Worm (Caenorhabditis elegans) whole organism, L4 larva: ENCODE data around the gene R09F10.8.

Experiments
- R02D3.7 ChIP-seq: fragments of 150-350 bp; sonication (generic microtip); optimal IDR thresholded peaks from 3 replicates; lab custom pipeline; 2014; ENCODE audit warnings: missing biosample characterization, missing genetic modification characterization
- T20F7.1 ChIP-seq: fragments of 200-800 bp; sonication (Bioruptor generic); optimal IDR thresholded peaks from 2 replicates; lab custom pipeline; 2018; ENCODE audit warnings: mild to moderate bottlenecking, missing genetic modification characterization, missing compliant biosample characterization
- Y75B8A.6 ChIP-seq: fragments of 200-800 bp; sonication (Bioruptor generic); IDR thresholded peaks from 2 replicates; pipeline ENCODE4 v1.3.6; 2022; ENCODE audit warnings: missing genetic modification reagents, missing genetic modification characterization, missing compliant biosample characterization
- ZK546.5 ChIP-seq, 2 experiments: sonication (generic microtip); optimal IDR thresholded peaks; 2 replicates each; lab custom pipeline; 2017; ENCODE audit warnings: missing biosample characterization in 2 of 2, missing genetic modification characterization in 2 of 2
- aha-1 ChIP-seq: fragments of 150-350 bp; peaks from one replicate; lab custom pipeline; 2014; ENCODE audit warnings: missing biosample characterization, missing genetic modification characterization
- ama-1 ChIP-seq: fragments of 150-350 bp; optimal IDR thresholded peaks from 2 replicates; lab custom pipeline; 2014; ENCODE audit warnings: inconsistent platforms, mixed read lengths
- attf-4 ChIP-seq: sonication (generic microtip); optimal IDR thresholded peaks from 3 replicates; lab custom pipeline; 2017; ENCODE audit warnings: missing biosample characterization, missing genetic modification characterization
- cey-2 ChIP-seq: sonication (generic microtip); optimal IDR thresholded peaks from 3 replicates; lab custom pipeline; 2017; ENCODE audit warnings: missing genetic modification characterization, mild to moderate bottlenecking, missing compliant biosample characterization, antibody characterized with exemption, borderline replicate concordance; ENCODE audit not compliant: insufficient read depth
- ctbp-1 ChIP-seq: fragments of 200-800 bp; sonication (Bioruptor generic); IDR thresholded peaks from 2 replicates; pipeline ENCODE4 v1.3.6; 2022; ENCODE audit warnings: missing genetic modification reagents, missing genetic modification characterization, missing compliant biosample characterization
- daf-8 ChIP-seq: fragments of 200-800 bp; sonication (Bioruptor generic); IDR thresholded peaks from 2 replicates; pipeline ENCODE4 v1.3.6; 2022; ENCODE audit warnings: missing genetic modification characterization, missing compliant biosample characterization
- dmd-6 ChIP-seq: fragments of 200-800 bp; sonication (Bioruptor generic); IDR thresholded peaks from 2 replicates; pipeline ENCODE4 v1.3.6; 2022; ENCODE audit warnings: missing genetic modification reagents, missing genetic modification characterization, missing compliant biosample characterization
- dmd-8 ChIP-seq: fragments of 200-800 bp; sonication (Bioruptor generic); IDR thresholded peaks from 2 replicates; pipeline ENCODE4 v1.3.6; 2022; ENCODE audit warnings: missing genetic modification characterization, missing compliant biosample characterization
- dpl-1 ChIP-seq: fragments of 150-350 bp; optimal IDR thresholded peaks from 2 replicates; lab custom pipeline; 2014; ENCODE audit warnings: missing biosample characterization, missing genetic modification reagents, missing genetic modification characterization
- duxl-1 ChIP-seq: sonication (generic microtip); optimal IDR thresholded peaks from 2 replicates; lab custom pipeline; 2016; ENCODE audit warnings: mild to moderate bottlenecking, missing genetic modification characterization, moderate library complexity, missing compliant biosample characterization; ENCODE audit not compliant: poor library complexity
- egl-43 ChIP-seq: fragments of 200-800 bp; sonication (Bioruptor generic); IDR thresholded peaks from 2 replicates; pipeline ENCODE4 v1.3.6; 2022; ENCODE audit warnings: missing genetic modification reagents, missing genetic modification characterization, missing compliant biosample characterization
- fos-1 ChIP-seq: fragments of 150-350 bp; optimal IDR thresholded peaks from 2 replicates; lab custom pipeline; 2014; ENCODE audit warnings: missing biosample characterization, missing genetic modification characterization
- hif-1 ChIP-seq, 2 experiments: sonication (generic microtip); optimal IDR thresholded peaks; 2 replicates each; lab custom pipeline; 2016 to 2017; ENCODE audit warnings: missing compliant biosample characterization in 2 of 2, missing genetic modification characterization in 2 of 2, missing genetic modification reagents in 2 of 2, missing genotype in 2 of 2, mild to moderate bottlenecking in 1 of 2
- hlh-30 ChIP-seq: sonication (generic microtip); optimal IDR thresholded peaks from 2 replicates; lab custom pipeline; 2017; ENCODE audit warnings: antibody characterized with exemption, mild to moderate bottlenecking, missing genetic modification characterization, missing compliant biosample characterization; ENCODE audit not compliant: insufficient read depth
- hmg-1.1 ChIP-seq: fragments of 200-800 bp; sonication (Bioruptor generic); IDR thresholded peaks from 2 replicates; pipeline ENCODE4 v1.3.6; 2022; ENCODE audit warnings: missing genetic modification reagents, missing genetic modification characterization, missing compliant biosample characterization
- jun-1 ChIP-seq: fragments of 150-350 bp; optimal IDR thresholded peaks from 2 replicates; lab custom pipeline; 2014; ENCODE audit warnings: missing biosample characterization, missing genetic modification reagents, missing genetic modification characterization
- lim-7 ChIP-seq: fragments of 200-800 bp; sonication (Bioruptor generic); IDR thresholded peaks from 2 replicates; pipeline ENCODE4 v1.3.6; 2022; ENCODE audit warnings: missing genetic modification characterization, missing compliant biosample characterization
- lin-1 ChIP-seq: fragments of 200-800 bp; sonication (Bioruptor generic); IDR thresholded peaks from 2 replicates; pipeline ENCODE4 v1.3.6; 2022; ENCODE audit warnings: missing genetic modification reagents, missing genetic modification characterization, missing compliant biosample characterization
- lin-13 ChIP-seq: fragments of 150-350 bp; optimal IDR thresholded peaks from 2 replicates; lab custom pipeline; 2014; ENCODE audit warnings: missing biosample characterization, missing genetic modification reagents, missing genetic modification characterization
- lin-15B ChIP-seq: fragments of 150-350 bp; sonication (generic microtip); optimal IDR thresholded peaks from 3 replicates; lab custom pipeline; 2014; ENCODE audit warnings: missing biosample characterization, missing genetic modification characterization
- lin-38 ChIP-seq: fragments of 200-800 bp; sonication (Bioruptor generic); IDR thresholded peaks from 2 replicates; pipeline ENCODE4 v1.3.6; 2022; ENCODE audit warnings: missing genetic modification reagents, missing genetic modification characterization, missing compliant biosample characterization
- lsy-2 ChIP-seq, 2 experiments: fragments of 150-350 bp in 1 of 2; sonication (generic microtip) in 1 of 2; optimal IDR thresholded peaks; 2 replicates each; lab custom pipeline; 2014 to 2017; ENCODE audit warnings: missing biosample characterization in 2 of 2, missing genetic modification characterization in 2 of 2
- mdl-1 ChIP-seq, 2 experiments: fragments of 150-350 bp in 1 of 2; sonication (generic microtip) in 1 of 2; optimal IDR thresholded peaks; 2 replicates each; lab custom pipeline; 2014 to 2017; ENCODE audit warnings: missing biosample characterization in 2 of 2, missing genetic modification characterization in 2 of 2
- mdt-29 ChIP-seq: fragments of 200-800 bp; sonication (Bioruptor generic); IDR thresholded peaks from 2 replicates; pipeline ENCODE4 v1.3.6; 2022; ENCODE audit warnings: missing genetic modification reagents, missing genetic modification characterization, missing compliant biosample characterization
- mep-1 ChIP-seq: fragments of 150-350 bp; sonication (generic microtip); optimal IDR thresholded peaks from 3 replicates; lab custom pipeline; 2014; ENCODE audit warnings: missing biosample characterization, missing genetic modification characterization
- mes-2 ChIP-seq: sonication (generic microtip); optimal IDR thresholded peaks from 2 replicates; lab custom pipeline; 2016; ENCODE audit warnings: missing genotype, mild to moderate bottlenecking, missing genetic modification characterization, missing compliant biosample characterization; ENCODE audit not compliant: poor library complexity, severe bottlenecking
- mxl-3 ChIP-seq: fragments of 200-800 bp; sonication (Bioruptor generic); optimal IDR thresholded peaks from 2 replicates; lab custom pipeline; 2018; ENCODE audit warnings: mild to moderate bottlenecking, missing genetic modification characterization, missing compliant biosample characterization
- nhr-10 ChIP-seq: fragments of 150-350 bp; optimal IDR thresholded peaks from 2 replicates; lab custom pipeline; 2014; ENCODE audit warnings: missing biosample characterization, missing genetic modification characterization
- nhr-25 ChIP-seq: sonication (generic microtip); optimal IDR thresholded peaks from 2 replicates; lab custom pipeline; 2017; ENCODE audit warnings: missing genetic modification characterization, mild to moderate bottlenecking, missing compliant biosample characterization, antibody characterized with exemption, moderate library complexity, borderline replicate concordance; ENCODE audit not compliant: insufficient read depth
- nhr-28 ChIP-seq: fragments of 150-350 bp; optimal IDR thresholded peaks from 2 replicates; lab custom pipeline; 2014; ENCODE audit warnings: missing biosample characterization, missing genetic modification characterization
- nhr-6 ChIP-seq: fragments of 150-350 bp; optimal IDR thresholded peaks from 2 replicates; lab custom pipeline; 2014; ENCODE audit warnings: missing biosample characterization, missing genetic modification characterization
- nhr-77 ChIP-seq: fragments of 150-350 bp; optimal IDR thresholded peaks from 2 replicates; lab custom pipeline; 2014; ENCODE audit warnings: missing biosample characterization, missing genetic modification characterization
- pha-4 ChIP-seq, 2 experiments: fragments of 150-350 bp in 1 of 2; fragments of 200-800 bp in 1 of 2; sonication (Bioruptor generic) in 1 of 2; IDR thresholded peaks in 1 of 2; optimal IDR thresholded peaks in 1 of 2; 2 replicates each; pipeline versions ENCODE4 v1.3.6 to Lab custom; 2014 to 2022; ENCODE audit warnings: missing genetic modification characterization in 2 of 2, missing genetic modification reagents in 2 of 2, missing biosample characterization in 1 of 2, missing compliant biosample characterization in 1 of 2
- pqm-1 ChIP-seq: sonication (generic microtip); optimal IDR thresholded peaks from 2 replicates; lab custom pipeline; 2017; ENCODE audit warnings: missing biosample characterization, missing genetic modification characterization
- rbr-2 ChIP-seq: sonication (generic microtip); optimal IDR thresholded peaks from 2 replicates; lab custom pipeline; 2016; ENCODE audit warnings: missing genotype, missing genetic modification characterization, missing compliant biosample characterization
- snpc-4 ChIP-seq: fragments of 150-350 bp; optimal IDR thresholded peaks from 2 replicates; lab custom pipeline; 2014; ENCODE audit warnings: missing biosample characterization, missing genetic modification characterization
- tag-97 ChIP-seq: fragments of 200-800 bp; sonication (Bioruptor generic); IDR thresholded peaks from 2 replicates; pipeline ENCODE4 v1.3.6; 2022; ENCODE audit warnings: missing genetic modification characterization, missing compliant biosample characterization
- tra-1 ChIP-seq: fragments of 200-800 bp; sonication (Bioruptor generic); IDR thresholded peaks from 2 replicates; pipeline ENCODE4 v1.3.6; 2022; ENCODE audit warnings: missing genetic modification reagents, missing genetic modification characterization, missing compliant biosample characterization
- vab-7 ChIP-seq: fragments of 200-800 bp; sonication (Bioruptor generic); IDR thresholded peaks from 2 replicates; pipeline ENCODE4 v1.3.6; 2022; ENCODE audit warnings: missing genetic modification reagents, missing genetic modification characterization, missing compliant biosample characterization
- ztf-11 ChIP-seq: fragments of 150-350 bp; optimal IDR thresholded peaks from 2 replicates; lab custom pipeline; 2014; ENCODE audit warnings: missing biosample characterization, missing genetic modification characterization
- ztf-7 ChIP-seq: fragments of 150-350 bp; optimal IDR thresholded peaks from 2 replicates; lab custom pipeline; 2014; ENCODE audit warnings: missing biosample characterization, missing genetic modification characterization

Gene R09F10.8

DNA sequence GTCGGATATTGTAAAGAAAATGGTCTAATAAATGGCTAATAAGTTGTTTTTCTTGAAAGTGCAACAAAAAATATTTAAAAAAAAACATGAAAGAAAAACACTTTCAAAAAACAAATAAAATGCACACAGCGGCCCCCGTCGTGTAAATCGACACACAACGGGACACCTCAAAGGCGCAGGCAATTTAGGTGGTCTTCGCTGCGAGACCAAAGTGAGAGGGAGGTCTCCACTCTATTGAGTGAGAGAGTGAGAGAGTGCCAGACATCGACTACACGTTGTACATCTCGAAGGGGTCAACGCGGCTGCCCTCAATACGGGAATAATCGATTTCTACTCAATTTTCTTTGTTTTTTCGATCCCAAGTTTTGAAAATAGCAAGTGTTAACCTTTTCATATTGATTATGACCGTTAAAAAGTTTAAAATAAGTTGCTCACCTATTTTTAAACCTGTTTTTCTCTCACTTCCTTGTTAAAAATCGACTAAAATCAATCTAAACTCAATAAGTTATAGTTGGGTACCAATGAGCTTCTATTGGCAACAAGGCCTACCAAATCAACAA, 39.4 kb downstream of the R09F10.8 start, which contains the start of gene sec-16A.2 (continued):
- TF ChIP-seq mep-1 (tag; lab: Kevin White, UChicago): peak; percentile 85
- no peak for TF ChIP-seq dmd-8 (GFP tag; lab: Robert Waterston, UW)
- no peak for TF ChIP-seq ZK546.5 (tag; optimal IDR thresholded peaks at IDR 0.05; lab: Kevin White, UChicago)
- peak; percentile 77 for TF ChIP-seq lin-13
- TF ChIP-seq R02D3.7 (tag; lab: Kevin White, UChicago): no peak
- TF ChIP-seq hmg-1.1 (GFP tag; lab: Robert Waterston, UW): peak; percentile 79
- TF ChIP-seq lin-38: no peak
- no peak for TF ChIP-seq lin-15B (tag; lab: Kevin White, UChicago)
- TF ChIP-seq nhr-10 (tag; lab: Kevin White, UChicago): no peak
- peak; percentile 97 for TF ChIP-seq aha-1 (tag; lab: Kevin White, UChicago)
- no peak for TF ChIP-seq ztf-7 (tag; lab: Kevin White, UChicago)
- TF ChIP-seq pha-4 (GFP tag; IDR thresholded peaks at IDR 0.05; lab: Robert Waterston, UW): no peak
- TF ChIP-seq pha-4 (tag; optimal IDR thresholded peaks at IDR 0.05; lab: Kevin White, UChicago): peak; percentile 64
- peak; percentile 62 for TF ChIP-seq nhr-28 (tag; lab: Kevin White, UChicago)
- no peak for TF ChIP-seq tag-97 (GFP tag; lab: Robert Waterston, UW)
- no peak for TF ChIP-seq Y75B8A.6
- peak; percentile 61 for TF ChIP-seq rbr-2 (tag; lab: Kevin White, UChicago)
- TF ChIP-seq ama-1 (lab: Kevin White, UChicago): no peak
- TF ChIP-seq vab-7 (GFP tag; lab: Robert Waterston, UW): no peak
- no peak for TF ChIP-seq lim-7 (GFP tag; lab: Robert Waterston, UW)
- no peak for TF ChIP-seq attf-4 (tag; lab: Kevin White, UChicago)
- no peak for TF ChIP-seq egl-43
- peak; percentile 79 for TF ChIP-seq mxl-3 (GFP tag; lab: Kevin White, UChicago)
- TF ChIP-seq hif-1 (tag; optimal IDR thresholded peaks at IDR 0.05; lab: Kevin White, UChicago): peak in 1 of 2 experiments; percentile 52
- peak; percentile 58 for TF ChIP-seq hlh-30
- peak; percentile 67 for TF ChIP-seq nhr-77
- peak in 1 of 2 experiments; percentile 59 for TF ChIP-seq mdl-1 (tag; optimal IDR thresholded peaks at IDR 0.05; lab: Kevin White, UChicago)
- TF ChIP-seq cey-2 (tag; lab: Kevin White, UChicago): no peak
- no peak for TF ChIP-seq daf-8 (GFP tag; lab: Robert Waterston, UW)
- TF ChIP-seq ctbp-1 (GFP tag; lab: Robert Waterston, UW): peak; percentile 48; the same call in 1 of the 2 replicates
- TF ChIP-seq duxl-1 (tag; lab: Kevin White, UChicago): peak; percentile 24
- peak; percentile 55; the same call in 1 of the 2 replicates for TF ChIP-seq dmd-6
- no peak for TF ChIP-seq ztf-11 (tag; lab: Kevin White, UChicago)
- TF ChIP-seq mes-2 (tag; lab: Kevin White, UChicago): peak; percentile 75
- no peak for TF ChIP-seq T20F7.1 (GFP tag; lab: Kevin White, UChicago)
- TF ChIP-seq nhr-6 (tag; lab: Kevin White, UChicago): peak; percentile 92
- TF ChIP-seq pqm-1: peak; percentile 37

- TF ChIP-seq nhr-25 (no peak), mdt-29 (no peak), ZK546.5 (tag; optimal IDR thresholded peaks at IDR 0.05; lab: Kevin White, UChicago) (no peak), tra-1 (GFP tag; lab: Robert Waterston, UW) (no peak), jun-1 (no peak), hmg-1.1 (GFP tag; lab: Robert Waterston, UW) (no peak), lin-38 (no peak), lin-1 (GFP tag; lab: Robert Waterston, UW) (no peak), ama-1 (lab: Kevin White, UChicago) (no peak), tag-97 (GFP tag; lab: Robert Waterston, UW) (no peak), lsy-2 (tag; optimal IDR thresholded peaks at IDR 0.05; lab: Kevin White, UChicago) (no peak), snpc-4 (tag; lab: Kevin White, UChicago) (no peak), dpl-1 (GFP tag; lab: Kevin White, UChicago) (no peak), lin-15B (tag; lab: Kevin White, UChicago) (no peak), fos-1 (tag; lab: Kevin White, UChicago) (no peak)
- TF ChIP-seq, all 104 proteins: peak for 0
Measured at ce11 chrX:8286164-8286563, 40.1 kb downstream of the R09F10.8 start.
